Fruit fly (Drosophila melanogaster) whole organism, adult: ENCODE measurements around the gene Samuel.

ENCODE experiments used
- CG11617 ChIP-seq: fragments of 200-800 bp; sonication (Bioruptor generic); optimal IDR thresholded peaks from 2 replicates; lab custom pipeline; 2017; ENCODE audit warnings: mild to moderate bottlenecking, missing biosample characterization, missing genetic modification reagents, missing genetic modification characterization
- CG12768 ChIP-seq: fragments of 200-800 bp; sonication (Bioruptor generic); optimal IDR thresholded peaks from 2 replicates; lab custom pipeline; 2017; ENCODE audit warnings: missing biosample characterization, missing genetic modification characterization, mild to moderate bottlenecking, moderate library complexity, missing genetic modification reagents
- CG14711 ChIP-seq: fragments of 200-800 bp; sonication (Bioruptor generic); optimal IDR thresholded peaks from 2 replicates; lab custom pipeline; 2018; ENCODE audit warnings: missing biosample characterization, mild to moderate bottlenecking, missing genetic modification characterization, moderate library complexity
- CG1620 ChIP-seq: fragments of 200-800 bp; sonication (Bioruptor generic); optimal IDR thresholded peaks from 2 replicates; lab custom pipeline; 2016; ENCODE audit warnings: missing biosample characterization, missing genetic modification characterization
- CG33017 ChIP-seq: fragments of 200-800 bp; sonication (Bioruptor generic); optimal IDR thresholded peaks from 2 replicates; lab custom pipeline; 2018; ENCODE audit warnings: missing biosample characterization, mild to moderate bottlenecking, missing genetic modification characterization, moderate library complexity
- CG5204 ChIP-seq: fragments of 200-800 bp; sonication (Bioruptor generic); optimal IDR thresholded peaks from 2 replicates; lab custom pipeline; 2016; ENCODE audit warnings: missing biosample characterization, missing genetic modification characterization
- CG7045 ChIP-seq: fragments of 200-800 bp; sonication (Bioruptor generic); optimal IDR thresholded peaks from 2 replicates; lab custom pipeline; 2017; ENCODE audit warnings: missing biosample characterization, mild to moderate bottlenecking, missing genetic modification characterization
- CG7101 ChIP-seq: fragments of 200-800 bp; sonication (Bioruptor generic); optimal IDR thresholded peaks from 2 replicates; lab custom pipeline; 2018; ENCODE audit warnings: missing biosample characterization, mild to moderate bottlenecking, missing genetic modification characterization, moderate library complexity
- Clk ChIP-seq: fragments of 200-800 bp; sonication (Bioruptor generic); optimal IDR thresholded peaks from 2 replicates; lab custom pipeline; 2017; ENCODE audit warnings: missing biosample characterization, missing genetic modification characterization
- Crg-1 ChIP-seq: fragments of 200-800 bp; sonication (Bioruptor generic); optimal IDR thresholded peaks from 2 replicates; lab custom pipeline; 2016; ENCODE audit warnings: missing biosample characterization, missing genetic modification characterization
- Hr96 ChIP-seq: fragments of 200-800 bp; sonication (Bioruptor generic); optimal IDR thresholded peaks from 2 replicates; lab custom pipeline; 2016; ENCODE audit warnings: missing biosample characterization, missing genetic modification characterization
- Mnt ChIP-seq: fragments of 200-800 bp; sonication (Bioruptor generic); optimal IDR thresholded peaks from 2 replicates; lab custom pipeline; 2016; ENCODE audit warnings: missing biosample characterization, mild to moderate bottlenecking, missing genetic modification characterization
- bab1 ChIP-seq: fragments of 200-800 bp; sonication (Bioruptor generic); optimal IDR thresholded peaks from 3 replicates; lab custom pipeline; 2019; ENCODE audit warnings: missing biosample characterization, mild to moderate bottlenecking, missing genetic modification characterization, moderate library complexity
- cic ChIP-seq: fragments of 200-800 bp; sonication (Bioruptor generic); optimal IDR thresholded peaks from 2 replicates; lab custom pipeline; 2017; ENCODE audit warnings: missing biosample characterization, mild to moderate bottlenecking, missing genetic modification characterization, moderate library complexity
- cnc ChIP-seq, 2 experiments: fragments of >200 bp; optimal IDR thresholded peaks; 2 replicates each; lab custom pipeline; 2017
- kay ChIP-seq: fragments of 200-800 bp; sonication (Bioruptor generic); peaks from one replicate; lab custom pipeline; 2016; ENCODE audit warnings: missing biosample characterization, missing genetic modification characterization, borderline replicate concordance
- ovo ChIP-seq: fragments of 200-800 bp; sonication (Bioruptor generic); optimal IDR thresholded peaks from 2 replicates; lab custom pipeline; 2016; ENCODE audit warnings: missing biosample characterization, missing genetic modification characterization
- pad ChIP-seq: fragments of 200-800 bp; sonication (Bioruptor generic); optimal IDR thresholded peaks from 3 replicates; lab custom pipeline; 2017; ENCODE audit warnings: missing biosample characterization, missing genetic modification characterization, mild to moderate bottlenecking, moderate library complexity, missing genetic modification reagents
- tj ChIP-seq: fragments of 200-800 bp; sonication (Bioruptor generic); optimal IDR thresholded peaks from 3 replicates; lab custom pipeline; 2017; ENCODE audit warnings: missing biosample characterization, mild to moderate bottlenecking, missing genetic modification characterization, moderate library complexity
- toe ChIP-seq: fragments of 200-800 bp; sonication (Bioruptor generic); optimal IDR thresholded peaks from 2 replicates; lab custom pipeline; 2016; ENCODE audit warnings: missing biosample characterization, missing genetic modification characterization

The Samuel gene

dm6 chr2L:11068441-11068840, 1.6 kb upstream of the Samuel start:
- TF ChIP-seq ovo (GFP tag; lab: Kevin White, UChicago) = no peak
- TF ChIP-seq CG11617 (GFP tag; lab: Kevin White, UChicago) = no peak
- TF ChIP-seq CG7045 = no peak
- TF ChIP-seq cic (GFP tag; lab: Kevin White, UChicago) = no peak
- TF ChIP-seq cnc (optimal IDR thresholded peaks at IDR 0.05; lab: Kevin White, UChicago) = no peak
- no peak for TF ChIP-seq bab1
- TF ChIP-seq kay (GFP tag; lab: Kevin White, UChicago) = no peak
- no peak for TF ChIP-seq toe (GFP tag; lab: Kevin White, UChicago)
- no peak for TF ChIP-seq CG14711
- TF ChIP-seq Crg-1 (GFP tag; lab: Kevin White, UChicago) = no peak
- TF ChIP-seq CG12768 (GFP tag; lab: Kevin White, UChicago) = no peak
- TF ChIP-seq tj (GFP tag; lab: Kevin White, UChicago) = no peak
- TF ChIP-seq Hr96 (GFP tag; lab: Kevin White, UChicago) = no peak
- TF ChIP-seq Clk (GFP tag; lab: Kevin White, UChicago) = no peak
- TF ChIP-seq Mnt (GFP tag; lab: Kevin White, UChicago) = no peak

dm6 chr2L:11067970-11068369, 1.2 kb upstream of the Samuel start:
- no peak for TF ChIP-seq Mnt (GFP tag; lab: Kevin White, UChicago)
- TF ChIP-seq Clk (GFP tag; lab: Kevin White, UChicago) = no peak
- TF ChIP-seq CG7045 = no peak
- TF ChIP-seq bab1 = no peak
- TF ChIP-seq cnc (optimal IDR thresholded peaks at IDR 0.05; lab: Kevin White, UChicago) = no peak
- no peak for TF ChIP-seq CG1620 (GFP tag; lab: Kevin White, UChicago)

dm6 chr2L:11065932-11066823, 620 bp downstream of the Samuel start:
- TF ChIP-seq CG12768 (GFP tag; lab: Kevin White, UChicago) (no peak), kay (GFP tag; lab: Kevin White, UChicago) (no peak), cnc (optimal IDR thresholded peaks at IDR 0.05; lab: Kevin White, UChicago) (peak in 1 of 2 experiments; percentile 46), ovo (GFP tag; lab: Kevin White, UChicago) (peak; percentile 44), tj (GFP tag; lab: Kevin White, UChicago) (no peak), bab1 (no peak), CG33017 (tag; lab: Kevin White, UChicago) (no peak), CG1620 (GFP tag; lab: Kevin White, UChicago) (no peak), pad (GFP tag; lab: Kevin White, UChicago) (peak; percentile 71), CG11617 (GFP tag; lab: Kevin White, UChicago) (no peak), Hr96 (GFP tag; lab: Kevin White, UChicago) (peak; percentile 62), CG14711 (peak; percentile 39), Mnt (GFP tag; lab: Kevin White, UChicago) (no peak), CG7101 (no peak), toe (GFP tag; lab: Kevin White, UChicago) (no peak), CG7045 (no peak), CG5204 (peak; percentile 55), Crg-1 (GFP tag; lab: Kevin White, UChicago) (no peak), Clk (GFP tag; lab: Kevin White, UChicago) (no peak), cic (GFP tag; lab: Kevin White, UChicago) (no peak)

dm6 chr2L:11065106-11065878, 1.5 kb downstream of the Samuel start:
- peak; percentile 72 for TF ChIP-seq CG12768 (GFP tag; lab: Kevin White, UChicago)
- peak; percentile 53 for TF ChIP-seq CG1620 (GFP tag; lab: Kevin White, UChicago)
- peak; percentile 70 for TF ChIP-seq ovo (GFP tag; lab: Kevin White, UChicago)
- TF ChIP-seq CG14711 = peak; percentile 82
- peak; percentile 45 for TF ChIP-seq toe (GFP tag; lab: Kevin White, UChicago)
- TF ChIP-seq CG11617 (GFP tag; lab: Kevin White, UChicago) = peak; percentile 89
- peak; percentile 2 for TF ChIP-seq Hr96 (GFP tag; lab: Kevin White, UChicago)
- peak; percentile 58 for TF ChIP-seq CG7045
- TF ChIP-seq CG33017 (tag; lab: Kevin White, UChicago) = peak; percentile 86
- peak; percentile 68 for TF ChIP-seq cic (GFP tag; lab: Kevin White, UChicago)
- peak; percentile 76 for TF ChIP-seq tj (GFP tag; lab: Kevin White, UChicago)
- TF ChIP-seq bab1 = peak; percentile 91
- peak; percentile 94 for TF ChIP-seq kay (GFP tag; lab: Kevin White, UChicago)
- TF ChIP-seq Clk (GFP tag; lab: Kevin White, UChicago) = no peak
- peak in 1 of 2 experiments; percentile 18 for TF ChIP-seq cnc (optimal IDR thresholded peaks at IDR 0.05; lab: Kevin White, UChicago)
- TF ChIP-seq Crg-1 (GFP tag; lab: Kevin White, UChicago) = peak; percentile 35
- peak; percentile 52 for TF ChIP-seq Mnt (GFP tag; lab: Kevin White, UChicago)
- peak; percentile 69 for TF ChIP-seq pad (GFP tag; lab: Kevin White, UChicago)
- TF ChIP-seq CG7101 = peak; percentile 85
- TF ChIP-seq CG5204 = peak; percentile 52

- TF ChIP-seq CG5204 = no peak
- TF ChIP-seq CG1620 (GFP tag; lab: Kevin White, UChicago) = no peak
- TF ChIP-seq ovo (GFP tag; lab: Kevin White, UChicago) = no peak
- no peak for TF ChIP-seq CG7101
Measured at dm6 chr2L:11061155-11061554, 5.6 kb downstream of the Samuel start.
